Worm (Caenorhabditis elegans) whole organism, dauer: Measurements from ENCODE around the gene srx-56.

Experiments used
- unc-62 ChIP-seq: sonication (generic microtip); optimal IDR thresholded peaks from 2 replicates; lab custom pipeline; 2017; ENCODE audit warnings: missing biosample characterization, missing genetic modification reagents, missing genetic modification characterization

Gene srx-56

ce11 chrV:7356684-7357083, 17.5 kb upstream of the srx-56 start, which contains the start of gene C03G6.21:
C03G6.21 (minus strand) TSS chrV:7356784.
- no peak for TF ChIP-seq unc-62 (GFP tag; lab: Kevin White, UChicago)

- TF ChIP-seq unc-62 (GFP tag; lab: Kevin White, UChicago): no peak
Observed at ce11 chrV:7357132-7357531, 17.1 kb upstream of the srx-56 start, which contains the start of gene C03G6.6. C03G6.6 (plus strand) TSS chrV:7357432.

ce11 chrV:7361673-7362072, 12.5 kb upstream of the srx-56 start, which contains the start of gene cyp-35A1:
cyp-35A1 (minus strand) TSS chrV:7361773.
- no peak for TF ChIP-seq unc-62 (GFP tag; lab: Kevin White, UChicago)

ce11 chrV:7364059-7364458, 10.1 kb upstream of the srx-56 start, which contains the start of gene cyp-35A2:
cyp-35A2 (minus strand) TSS chrV:7364182.
- TF ChIP-seq unc-62 (GFP tag; lab: Kevin White, UChicago): no peak

ce11 chrV:7364951-7365350, 9.2 kb upstream of the srx-56 start, which contains the start of gene exc-13:
exc-13 (plus strand) TSS chrV:7365251.
- TF ChIP-seq unc-62 (GFP tag; lab: Kevin White, UChicago): no peak

ce11 chrV:7369578-7369977, 4.6 kb upstream of the srx-56 start, which contains the start of gene srj-14:
srj-14 (plus strand) TSS chrV:7369708.
- TF ChIP-seq unc-62 (GFP tag; lab: Kevin White, UChicago): no peak

- no peak for TF ChIP-seq unc-62 (GFP tag; lab: Kevin White, UChicago)
Observed at ce11 chrV:7379384-7379783, 5.2 kb downstream of the srx-56 start, which contains the start of gene srsx-24. srsx-24 (minus strand) TSS chrV:7379484.

ce11 chrV:7381008-7381407, 6.8 kb downstream of the srx-56 start, which contains the start of gene C03G6.17:
C03G6.17 (minus strand) TSS chrV:7381108.
- no peak for TF ChIP-seq unc-62 (GFP tag; lab: Kevin White, UChicago)

- TF ChIP-seq unc-62 (GFP tag; lab: Kevin White, UChicago): no peak
Observed at ce11 chrV:7386052-7386573, 11.9 kb downstream of the srx-56 start, which contains the start of gene srp-6. srp-6 (minus strand) TSS chrV:7386102.

ce11 chrV:7387755-7388154, 13.6 kb downstream of the srx-56 start, which contains the start of gene C02H6.3:
C02H6.3 (minus strand) TSS chrV:7387855.
- TF ChIP-seq unc-62 (GFP tag; lab: Kevin White, UChicago): no peak

- TF ChIP-seq unc-62 (GFP tag; lab: Kevin White, UChicago): no peak
Observed at ce11 chrV:7389771-7390170, 15.6 kb downstream of the srx-56 start, which contains the start of gene C02H6.1. C02H6.1 (minus strand) TSS chrV:7389871.

- no peak for TF ChIP-seq unc-62 (GFP tag; lab: Kevin White, UChicago)
Observed at ce11 chrV:7391933-7392332, 17.7 kb downstream of the srx-56 start, which contains the start of gene fbxa-105. fbxa-105 (minus strand) TSS chrV:7392029.

- TF ChIP-seq unc-62 (GFP tag; lab: Kevin White, UChicago): no peak
Observed at ce11 chrV:7395359-7395758, 21.2 kb downstream of the srx-56 start, which contains the start of gene srx-9. srx-9 (minus strand) TSS chrV:7395459.

ce11 chrV:7399202-7399601, 25.0 kb downstream of the srx-56 start, which contains the start of gene gst-41:
gst-41 (minus strand) TSS chrV:7399302.
- TF ChIP-seq unc-62 (GFP tag; lab: Kevin White, UChicago): no peak

- no peak for TF ChIP-seq unc-62 (GFP tag; lab: Kevin White, UChicago)
Observed at ce11 chrV:7400095-7400494, 25.9 kb downstream of the srx-56 start, which contains the start of gene cnc-9. cnc-9 (minus strand) TSS chrV:7400195.

- TF ChIP-seq unc-62 (GFP tag; lab: Kevin White, UChicago): no peak
Observed at ce11 chrV:7400588-7400987, 26.4 kb downstream of the srx-56 start, which contains the start of gene srx-60. srx-60 (plus strand) TSS chrV:7400888.
